Worm (Caenorhabditis elegans): Measurements from ENCODE around the gene srt-40.
A peak's percentile ranks its signal among the peaks of the same experiment; 100 is the strongest.

srt-40 gene

ce11 chrV:2166679-2167078 is 39.4 kb downstream of the srt-40 start, which contains the start of gene srbc-19:
Gene srbc-19 (minus strand): TSS chrV:2166779.
- TF ChIP-seq mep-1 (tag; optimal IDR thresholded peaks at IDR 0.05), result no peak
- no peak for TF ChIP-seq nhr-237 (tag; optimal IDR thresholded peaks at IDR 0.05)
- TF ChIP-seq unc-120 (tag; optimal IDR thresholded peaks at IDR 0.05; ENCODE audit: poor library complexity, severe bottlenecking), result no peak
- no peak for TF ChIP-seq ceh-43 (GFP tag; optimal IDR thresholded peaks at IDR 0.05)
- no peak for TF ChIP-seq mls-2 (tag; optimal IDR thresholded peaks at IDR 0.05)
- TF ChIP-seq lin-13 (tag; optimal IDR thresholded peaks at IDR 0.05), result no peak
- TF ChIP-seq drap-1 (GFP tag; optimal IDR thresholded peaks at IDR 0.05), result no peak
- TF ChIP-seq nhr-28 (tag; optimal IDR thresholded peaks at IDR 0.05), result no peak
- TF ChIP-seq M03D4.4 (tag; optimal IDR thresholded peaks at IDR 0.05), result no peak
- TF ChIP-seq ceh-39 (tag; optimal IDR thresholded peaks at IDR 0.05), result no peak
- TF ChIP-seq flh-1 (GFP tag; optimal IDR thresholded peaks at IDR 0.05), result no peak
- no peak for TF ChIP-seq nhr-12 (tag; optimal IDR thresholded peaks at IDR 0.05)
- TF ChIP-seq nhr-76 (tag; optimal IDR thresholded peaks at IDR 0.05), result no peak
- no peak for TF ChIP-seq unc-62 (GFP tag; optimal IDR thresholded peaks at IDR 0.05)
- TF ChIP-seq zip-8 (tag; optimal IDR thresholded peaks at IDR 0.05), result no peak
- no peak for TF ChIP-seq bed-3 (GFP tag; optimal IDR thresholded peaks at IDR 0.05)
- TF ChIP-seq sptf-1 (tag; optimal IDR thresholded peaks at IDR 0.05), result no peak
- no peak for TF ChIP-seq ham-2 (GFP tag; optimal IDR thresholded peaks at IDR 0.05)
- no peak for TF ChIP-seq pha-4 (tag; optimal IDR thresholded peaks at IDR 0.05)

ce11 chrV:2163735-2164134 is 42.3 kb downstream of the srt-40 start, which contains the start of gene str-255:
Gene str-255 (minus strand): TSS chrV:2163835.
- TF ChIP-seq bed-3 (GFP tag; optimal IDR thresholded peaks at IDR 0.05) (no peak), ceh-39 (tag; optimal IDR thresholded peaks at IDR 0.05) (no peak), hlh-1 (tag; optimal IDR thresholded peaks at IDR 0.05) (no peak), nhr-12 (tag; optimal IDR thresholded peaks at IDR 0.05) (no peak), unc-39 (tag; optimal IDR thresholded peaks at IDR 0.05) (no peak), unc-62 (GFP tag; optimal IDR thresholded peaks at IDR 0.05) (no peak), lin-13 (tag; optimal IDR thresholded peaks at IDR 0.05) (no peak), ces-1 (GFP tag; optimal IDR thresholded peaks at IDR 0.05) (no peak), ceh-83 (GFP tag; optimal IDR thresholded peaks at IDR 0.05) (no peak), lin-32 (GFP tag; optimal IDR thresholded peaks at IDR 0.05) (no peak)

ce11 chrV:2159331-2159730 is 46.8 kb downstream of the srt-40 start, which contains the start of gene C45H4.14:
Gene C45H4.14 (minus strand): TSS chrV:2159431.
- TF ChIP-seq bed-3 (GFP tag; optimal IDR thresholded peaks at IDR 0.05), result no peak
- no peak for TF ChIP-seq unc-39 (tag; optimal IDR thresholded peaks at IDR 0.05)
- TF ChIP-seq nhr-76 (tag; optimal IDR thresholded peaks at IDR 0.05), result no peak
- TF ChIP-seq blmp-1 (tag; optimal IDR thresholded peaks at IDR 0.05), result no peak
- TF ChIP-seq sptf-1 (tag; optimal IDR thresholded peaks at IDR 0.05), result no peak
- no peak for TF ChIP-seq ceh-83 (GFP tag; optimal IDR thresholded peaks at IDR 0.05)
- TF ChIP-seq M03D4.4 (tag; optimal IDR thresholded peaks at IDR 0.05), result no peak
- TF ChIP-seq lsy-2 (tag; optimal IDR thresholded peaks at IDR 0.05), result no peak
- no peak for TF ChIP-seq nhr-28 (tag; optimal IDR thresholded peaks at IDR 0.05)
- no peak for TF ChIP-seq unc-120 (tag; optimal IDR thresholded peaks at IDR 0.05; ENCODE audit: poor library complexity, severe bottlenecking)
- no peak for TF ChIP-seq pha-4 (tag; optimal IDR thresholded peaks at IDR 0.05)
- no peak for TF ChIP-seq hlh-1 (tag; optimal IDR thresholded peaks at IDR 0.05)
- TF ChIP-seq snpc-4 (tag; optimal IDR thresholded peaks at IDR 0.05), result no peak
- no peak for TF ChIP-seq ceh-39 (tag; optimal IDR thresholded peaks at IDR 0.05)
- no peak for TF ChIP-seq tbx-8 (GFP tag; optimal IDR thresholded peaks at IDR 0.05)

- TF ChIP-seq nhr-237 (tag; optimal IDR thresholded peaks at IDR 0.05) (no peak), mep-1 (tag; optimal IDR thresholded peaks at IDR 0.05) (no peak), tbx-8 (GFP tag; optimal IDR thresholded peaks at IDR 0.05) (no peak), zip-8 (tag; optimal IDR thresholded peaks at IDR 0.05) (peak; percentile 23)
Measured at ce11 chrV:2156830-2157229, 49.3 kb downstream of the srt-40 start, which contains the start of gene srbc-22. Gene srbc-22 (plus strand): TSS chrV:2157130.

- no peak for TF ChIP-seq nhr-76 (tag; optimal IDR thresholded peaks at IDR 0.05)
- no peak for TF ChIP-seq cnd-1 (tag; optimal IDR thresholded peaks at IDR 0.05)
- peak; percentile 5 for TF ChIP-seq zip-8 (tag; optimal IDR thresholded peaks at IDR 0.05)
- no peak for TF ChIP-seq ceh-43 (GFP tag; optimal IDR thresholded peaks at IDR 0.05)
- TF ChIP-seq mab-5 (tag; optimal IDR thresholded peaks at IDR 0.05), result no peak
Measured at ce11 chrV:2155232-2155631, 50.8 kb downstream of the srt-40 start, which contains the start of gene srbc-21. Gene srbc-21 (plus strand): TSS chrV:2155532.
